Worm (Caenorhabditis elegans) whole organism, midembryonic: Measurements from ENCODE around the gene F55F10.3.

ENCODE experiments used
- T22C8.4 ChIP-seq: fragments of 200-800 bp; sonication (Bioruptor generic); IDR thresholded peaks from 2 replicates; pipeline ENCODE4 v1.3.6; 2022; ENCODE audit warnings: missing genetic modification characterization, missing compliant biosample characterization
- cog-1 ChIP-seq: sonication (generic microtip); optimal IDR thresholded peaks from 2 replicates; lab custom pipeline; 2016; ENCODE audit warnings: missing genetic modification characterization, missing compliant biosample characterization
- flt-1 ChIP-seq: fragments of 200-800 bp; sonication (Bioruptor generic); IDR thresholded peaks from 2 replicates; pipeline ENCODE4 v1.3.6; 2022; ENCODE audit warnings: missing genetic modification characterization, missing compliant biosample characterization
- klf-2 ChIP-seq: fragments of 200-800 bp; sonication (Bioruptor generic); conservative IDR thresholded peaks from 2 replicates; pipeline ENCODE4 v1.3.6; 2022; ENCODE audit warnings: missing genetic modification reagents, missing genetic modification characterization, missing compliant biosample characterization
- med-1 ChIP-seq: sonication (generic microtip); optimal IDR thresholded peaks from 2 replicates; lab custom pipeline; 2017; ENCODE audit warnings: missing genetic modification characterization, mild to moderate bottlenecking, missing compliant biosample characterization, antibody characterized with exemption, missing genetic modification reagents; ENCODE audit not compliant: insufficient read depth
- ref-1 ChIP-seq: fragments of 200-800 bp; sonication (Bioruptor generic); conservative IDR thresholded peaks from 2 replicates; pipeline ENCODE4 v1.3.6; 2022; ENCODE audit warnings: missing genetic modification reagents, missing genetic modification characterization, missing compliant biosample characterization
- tab-1 ChIP-seq: fragments of 200-800 bp; sonication (Bioruptor generic); IDR thresholded peaks from 2 replicates; pipeline ENCODE4 v1.3.6; 2022; ENCODE audit warnings: missing genetic modification characterization, missing compliant biosample characterization
- ztf-23 ChIP-seq: fragments of 200-800 bp; sonication (Bioruptor generic); IDR thresholded peaks from 2 replicates; pipeline ENCODE4 v1.3.6; 2022; ENCODE audit warnings: missing genetic modification reagents, missing genetic modification characterization, missing compliant biosample characterization
- ztf-29 ChIP-seq: fragments of 200-800 bp; sonication (Bioruptor generic); IDR thresholded peaks from 2 replicates; pipeline ENCODE4 v1.3.6; 2022; ENCODE audit warnings: missing genetic modification reagents, missing genetic modification characterization, missing compliant biosample characterization

F55F10.3 gene

DNA sequence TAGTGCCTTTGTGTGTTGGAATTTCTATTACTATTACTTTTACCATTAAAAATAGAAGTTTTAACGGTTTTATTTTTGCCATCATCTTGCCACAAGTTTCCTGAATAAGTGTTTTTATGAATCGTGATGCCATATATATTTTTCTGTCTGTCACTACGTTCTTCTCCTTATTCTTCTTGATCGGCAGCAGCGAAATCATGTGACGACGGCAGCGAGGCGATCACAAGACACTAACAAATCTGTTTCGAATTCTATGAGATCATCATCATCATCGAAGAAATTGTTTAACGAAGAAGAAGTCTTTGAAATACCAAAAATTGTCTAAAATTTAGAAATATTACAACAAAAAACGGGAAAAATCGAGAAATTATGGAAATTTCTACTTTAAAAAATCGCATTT, 42.7 kb downstream of the F55F10.3 start:
- TF ChIP-seq tab-1 (GFP tag; lab: Robert Waterston, UW): no peak
- TF ChIP-seq ref-1 (GFP tag; lab: Robert Waterston, UW): no peak

DNA sequence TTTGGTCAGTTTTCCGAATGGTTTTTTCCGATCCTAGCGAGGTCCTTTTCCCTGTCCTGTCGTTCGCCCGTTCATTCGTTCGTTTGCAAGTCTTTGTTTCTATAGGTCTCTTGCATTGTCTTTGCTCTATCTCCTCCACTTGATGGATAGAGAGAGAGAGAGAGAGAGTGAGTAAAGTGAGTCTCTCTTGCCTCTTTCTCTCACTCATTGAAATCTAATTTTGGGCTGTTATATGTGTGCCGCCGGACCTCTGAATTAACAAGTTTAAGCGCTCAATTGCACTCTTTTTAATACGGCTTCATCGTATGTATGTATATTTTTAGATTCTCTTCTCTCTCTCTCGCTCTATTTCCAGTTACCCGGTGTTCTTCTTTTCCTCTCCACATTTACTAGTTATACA, 44.1 kb downstream of the F55F10.3 start:
- TF ChIP-seq klf-2 (GFP tag; lab: Robert Waterston, UW) (no peak), ztf-23 (no peak), ztf-29 (no peak), tab-1 (GFP tag; lab: Robert Waterston, UW) (no peak), cog-1 (tag; lab: Kevin White, UChicago) (no peak), med-1 (GFP tag; lab: Kevin White, UChicago) (no peak), T22C8.4 (no peak), flt-1 (no peak), ref-1 (GFP tag; lab: Robert Waterston, UW) (no peak)

DNA sequence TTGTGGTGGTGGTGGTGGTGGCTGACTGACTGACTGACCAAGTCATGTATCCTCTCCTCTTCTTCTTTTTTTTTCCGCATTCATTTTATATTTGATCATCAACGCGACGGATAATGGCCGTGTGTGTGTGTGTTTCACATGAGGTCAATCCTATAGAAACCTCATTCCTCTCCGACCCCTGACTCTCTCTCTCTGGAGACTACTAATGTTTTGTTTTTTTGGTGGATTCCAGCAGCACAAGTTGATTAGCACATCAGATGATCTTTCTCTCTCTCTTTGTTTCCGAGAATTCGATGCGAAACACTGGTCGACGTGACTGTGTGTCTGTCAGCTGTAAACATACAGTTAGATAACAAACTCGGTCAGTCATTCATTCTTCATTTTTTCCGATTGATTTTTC, 45.4 kb downstream of the F55F10.3 start, which contains the start of gene Y24D9A.7:
Gene Y24D9A.7 (minus strand): TSS at position 46 of the 400 bp plus-strand sequence.
- no peak for TF ChIP-seq tab-1 (GFP tag; lab: Robert Waterston, UW)
- no peak for TF ChIP-seq T22C8.4
- TF ChIP-seq med-1 (GFP tag; lab: Kevin White, UChicago): no peak
- no peak for TF ChIP-seq cog-1 (tag; lab: Kevin White, UChicago)
- TF ChIP-seq flt-1: no peak
- no peak for TF ChIP-seq klf-2 (GFP tag; lab: Robert Waterston, UW)
- TF ChIP-seq ref-1 (GFP tag; lab: Robert Waterston, UW): no peak
- TF ChIP-seq ztf-23: no peak
- TF ChIP-seq ztf-29: no peak

DNA sequence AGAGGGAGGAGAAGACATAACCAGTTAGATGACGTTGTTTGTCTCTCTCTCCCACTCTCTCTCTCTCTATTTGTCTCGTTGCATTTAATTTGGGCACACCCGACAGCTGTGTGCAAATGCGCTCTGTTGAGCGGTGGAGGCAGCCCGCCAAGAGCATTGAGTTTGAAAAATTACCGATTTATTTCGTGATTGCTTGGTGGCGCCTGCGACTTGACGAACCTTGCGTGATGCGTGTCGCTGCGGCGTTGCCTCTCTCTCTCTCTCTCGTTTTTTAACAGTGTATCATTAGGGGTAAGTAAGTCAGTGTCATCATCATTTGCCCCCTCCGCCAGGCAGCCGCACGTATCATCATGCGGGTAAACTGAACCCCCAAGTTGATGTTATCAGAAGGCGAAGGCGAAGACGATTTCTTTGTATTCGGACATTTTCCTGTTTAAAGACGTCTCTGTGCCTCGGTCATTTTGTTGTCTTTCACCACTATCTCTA, 46.3 kb downstream of the F55F10.3 start:
- peak; percentile 42; the same call in 1 of the 2 replicates for TF ChIP-seq flt-1
- no peak for TF ChIP-seq T22C8.4

DNA sequence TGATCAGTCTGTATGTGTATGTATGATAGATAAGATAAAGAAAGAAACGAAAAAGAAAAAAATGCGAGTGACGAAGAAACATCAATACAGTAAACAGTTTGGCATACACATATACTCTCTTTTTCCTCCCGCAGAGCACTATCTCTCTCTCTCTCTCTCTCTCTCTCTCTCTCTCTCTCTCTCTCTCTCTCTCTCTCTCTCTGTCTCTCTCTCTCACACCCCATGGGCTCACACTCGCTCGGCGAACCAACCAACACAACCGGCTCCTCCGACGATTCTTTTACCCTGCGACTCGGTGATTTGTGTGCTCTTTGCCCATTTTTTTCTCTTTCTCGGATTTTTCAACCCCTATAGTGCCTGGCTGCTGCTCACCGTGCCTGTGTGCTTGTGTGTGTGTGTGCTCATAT, 47.3 kb downstream of the F55F10.3 start:
- TF ChIP-seq tab-1 (GFP tag; lab: Robert Waterston, UW): no peak
- TF ChIP-seq cog-1 (tag; lab: Kevin White, UChicago): no peak
- no peak for TF ChIP-seq med-1 (GFP tag; lab: Kevin White, UChicago)
- no peak for TF ChIP-seq klf-2 (GFP tag; lab: Robert Waterston, UW)
- TF ChIP-seq ref-1 (GFP tag; lab: Robert Waterston, UW): no peak
- no peak for TF ChIP-seq T22C8.4
- peak; percentile 42; the same call in 1 of the 2 replicates for TF ChIP-seq ztf-23

DNA sequence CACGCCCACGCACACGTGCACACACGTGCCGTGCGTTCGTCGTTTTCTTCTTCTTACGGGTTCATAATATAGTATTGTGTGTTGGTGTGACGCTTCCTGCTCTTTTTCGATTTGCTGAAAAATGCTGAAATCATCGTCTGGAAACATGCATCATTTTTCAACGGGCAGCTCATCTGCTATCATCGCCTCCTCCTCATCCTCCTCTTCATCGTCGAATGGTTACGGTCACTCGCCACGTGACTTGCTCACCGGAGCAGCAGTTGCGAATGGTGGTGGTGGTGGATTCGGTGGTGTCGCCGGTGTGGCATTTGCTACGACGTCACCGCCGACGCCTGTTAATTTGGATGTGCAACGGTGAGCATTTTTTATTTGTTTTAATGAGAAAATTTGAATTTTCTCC, 49.0 kb downstream of the F55F10.3 start:
- TF ChIP-seq T22C8.4 (no peak), tab-1 (GFP tag; lab: Robert Waterston, UW) (no peak), ztf-23 (no peak), cog-1 (tag; lab: Kevin White, UChicago) (no peak), med-1 (GFP tag; lab: Kevin White, UChicago) (no peak), klf-2 (GFP tag; lab: Robert Waterston, UW) (no peak), ref-1 (GFP tag; lab: Robert Waterston, UW) (no peak), ztf-29 (no peak), flt-1 (no peak)
